Fruit fly (Drosophila melanogaster) whole organism, wandering third instar larva: ENCODE data around the gene CrebA.

Source experiments
- Abd-B ChIP-seq: fragments of >200 bp; optimal IDR thresholded peaks from 2 replicates; lab custom pipeline; 2017; ENCODE audit warnings: missing biosample characterization, missing genetic modification characterization
- CG32264 ChIP-seq: fragments of 200-800 bp; sonication (Bioruptor generic); optimal IDR thresholded peaks from 2 replicates; lab custom pipeline; 2016; ENCODE audit warnings: missing biosample characterization, missing genetic modification characterization
- CrebA ChIP-seq: fragments of 200-800 bp; sonication (Bioruptor generic); optimal IDR thresholded peaks from 2 replicates; lab custom pipeline; 2016; ENCODE audit warnings: missing biosample characterization, mild to moderate bottlenecking, missing genetic modification characterization, borderline replicate concordance
- Dfd ChIP-seq: fragments of >200 bp; optimal IDR thresholded peaks from 2 replicates; lab custom pipeline; 2017; ENCODE audit warnings: missing biosample characterization, missing genetic modification characterization
- Dif ChIP-seq: fragments of 200-275, 200-300 bp; sonication (Bioruptor generic); optimal IDR thresholded peaks from 2 replicates; lab custom pipeline; 2018; ENCODE audit warnings: missing biosample characterization, missing genetic modification characterization; ENCODE audit not compliant: partially characterized antibody
- GATAd ChIP-seq: sonication (Bioruptor generic); optimal IDR thresholded peaks from 2 replicates; lab custom pipeline; 2016; ENCODE audit warnings: missing biosample characterization, missing genetic modification characterization
- HLH106 ChIP-seq: fragments of 200-800 bp; optimal IDR thresholded peaks from 3 replicates; lab custom pipeline; 2019; ENCODE audit warnings: missing biosample characterization, mild to moderate bottlenecking, missing genetic modification characterization, moderate library complexity
- Hnf4 ChIP-seq: fragments of 200-800 bp; sonication (Bioruptor generic); optimal IDR thresholded peaks from 2 replicates; lab custom pipeline; 2016; ENCODE audit warnings: missing biosample characterization, mild to moderate bottlenecking, missing genetic modification characterization
- Hr78 ChIP-seq: fragments of >200 bp; optimal IDR thresholded peaks from 2 replicates; lab custom pipeline; 2017; ENCODE audit warnings: missing biosample characterization, missing genetic modification characterization
- Hr83 ChIP-seq: fragments of 200-300 bp; sonication (Bioruptor generic); optimal IDR thresholded peaks from 2 replicates; lab custom pipeline; 2016; ENCODE audit warnings: missing biosample characterization, mild to moderate bottlenecking, missing genetic modification characterization, moderate library complexity; ENCODE audit not compliant: poor library complexity, severe bottlenecking
- Jra ChIP-seq: sonication (Bioruptor generic); optimal IDR thresholded peaks from 2 replicates; lab custom pipeline; 2016; ENCODE audit warnings: missing biosample characterization, missing genetic modification characterization
- Mio ChIP-seq: sonication (Bioruptor generic); optimal IDR thresholded peaks from 2 replicates; lab custom pipeline; 2016; ENCODE audit warnings: missing biosample characterization, missing genetic modification characterization
- Myc ChIP-seq: fragments of >200 bp; optimal IDR thresholded peaks from 2 replicates; lab custom pipeline; 2017
- N ChIP-seq: fragments of >200 bp; optimal IDR thresholded peaks from 2 replicates; lab custom pipeline; 2018; ENCODE audit warnings: missing biosample characterization, missing external identifiers, missing genetic modification characterization
- OdsH ChIP-seq: fragments of 200-800 bp; sonication (Bioruptor generic); optimal IDR thresholded peaks from 2 replicates; lab custom pipeline; 2016; ENCODE audit warnings: missing biosample characterization, mild to moderate bottlenecking, missing genetic modification characterization
- Rel ChIP-seq, 2 experiments: fragments of 200-800 bp; sonication (Bioruptor generic) in 1 of 2; optimal IDR thresholded peaks; 2 replicates in 1 of 2; 3 replicates in 1 of 2; lab custom pipeline; 2016 to 2019; ENCODE audit warnings: mild to moderate bottlenecking in 2 of 2, missing biosample characterization in 2 of 2, missing genetic modification characterization in 2 of 2, moderate library complexity in 1 of 2
- Sp1 ChIP-seq: fragments of 200-800 bp; sonication (Bioruptor generic); optimal IDR thresholded peaks from 3 replicates; lab custom pipeline; 2019; ENCODE audit warnings: missing biosample characterization, mild to moderate bottlenecking, missing genetic modification characterization, moderate library complexity
- Vsx2 ChIP-seq: fragments of 200-300, 225-300 bp; sonication (Bioruptor generic); optimal IDR thresholded peaks from 2 replicates; lab custom pipeline; 2018; ENCODE audit warnings: missing biosample characterization, missing genetic modification characterization; ENCODE audit not compliant: partially characterized antibody
- br ChIP-seq: fragments of 200-800 bp; sonication (Bioruptor generic); optimal IDR thresholded peaks from 2 replicates; lab custom pipeline; 2016; ENCODE audit warnings: missing biosample characterization, missing genetic modification characterization
- brk ChIP-seq: fragments of 200-800 bp; sonication (Bioruptor generic); optimal IDR thresholded peaks from 2 replicates; lab custom pipeline; 2016; ENCODE audit warnings: missing biosample characterization, mild to moderate bottlenecking, missing genetic modification characterization
- dl ChIP-seq, 2 experiments: fragments of 175-275, 200-275 bp in 1 of 2; fragments of 200-275 bp in 1 of 2; sonication (Bioruptor generic); optimal IDR thresholded peaks; lab custom pipeline; 2018; ENCODE audit warnings: mild to moderate bottlenecking in 2 of 2, missing biosample characterization in 2 of 2, missing genetic modification characterization in 2 of 2, moderate library complexity in 2 of 2; ENCODE audit not compliant: partially characterized antibody in 2 of 2, insufficient read depth in 1 of 2
- ey ChIP-seq: fragments of 200-800 bp; sonication (Bioruptor generic); optimal IDR thresholded peaks from 2 replicates; lab custom pipeline; 2016; ENCODE audit warnings: missing biosample characterization, missing genetic modification characterization
- foxo ChIP-seq, 2 experiments: fragments of 200-800 bp; sonication (Bioruptor generic); optimal IDR thresholded peaks; 2 replicates in 1 of 2; 3 replicates in 1 of 2; lab custom pipeline; 2016 to 2017; ENCODE audit warnings: missing biosample characterization in 2 of 2, missing genetic modification characterization in 2 of 2
- fru ChIP-seq: fragments of 200-800 bp; sonication (Bioruptor generic); optimal IDR thresholded peaks from 3 replicates; lab custom pipeline; 2016; ENCODE audit warnings: missing biosample characterization, mild to moderate bottlenecking, missing genetic modification characterization
- h ChIP-seq: fragments of 200-800 bp; sonication (Bioruptor generic); optimal IDR thresholded peaks from 3 replicates; lab custom pipeline; 2016; ENCODE audit warnings: missing biosample characterization, mild to moderate bottlenecking, missing genetic modification characterization
- lola ChIP-seq: fragments of >200 bp; optimal IDR thresholded peaks from 2 replicates; lab custom pipeline; 2017; ENCODE audit warnings: missing biosample characterization, missing genetic modification characterization
- pan ChIP-seq: fragments of >200 bp; optimal IDR thresholded peaks from 2 replicates; lab custom pipeline; 2017
- psq ChIP-seq: fragments of 200-800 bp; sonication (Bioruptor generic); optimal IDR thresholded peaks from 3 replicates; lab custom pipeline; 2017; ENCODE audit warnings: missing biosample characterization, mild to moderate bottlenecking, missing genetic modification characterization, moderate library complexity
- rgr ChIP-seq: fragments of 200-800 bp; sonication (Bioruptor generic); optimal IDR thresholded peaks from 3 replicates; lab custom pipeline; 2016; ENCODE audit warnings: missing biosample characterization, mild to moderate bottlenecking, missing genetic modification characterization
- sage ChIP-seq: fragments of 200-800 bp; sonication (Bioruptor generic); optimal IDR thresholded peaks from 2 replicates; lab custom pipeline; 2016; ENCODE audit warnings: missing biosample characterization, mild to moderate bottlenecking, missing genetic modification characterization
- sv ChIP-seq: fragments of 200-800 bp; sonication (Bioruptor generic); optimal IDR thresholded peaks from 3 replicates; lab custom pipeline; 2016; ENCODE audit warnings: missing biosample characterization, missing genetic modification characterization
- usp ChIP-seq: fragments of >200 bp; optimal IDR thresholded peaks from 2 replicates; lab custom pipeline; 2017; ENCODE audit warnings: missing biosample characterization, missing genetic modification characterization
- woc ChIP-seq: sonication (Bioruptor generic); optimal IDR thresholded peaks from 2 replicates; lab custom pipeline; 2016; ENCODE audit warnings: missing biosample characterization, mild to moderate bottlenecking, missing genetic modification characterization

The CrebA gene

dm6 chr3L:15547187-15547790 lies 12.1 kb downstream of the CrebA start:
- TF ChIP-seq Hnf4 (GFP tag; lab: Kevin White, UChicago) (no peak), br (GFP tag; lab: Kevin White, UChicago) (peak; percentile 38), N (GFP tag; lab: Kevin White, UChicago) (no peak), CrebA (GFP tag; lab: Kevin White, UChicago) (peak; percentile 85), Vsx2 (GFP tag; lab: Kevin White, UChicago) (no peak), brk (peak; percentile 59), sv (GFP tag; lab: Kevin White, UChicago) (no peak), Rel (GFP tag; optimal IDR thresholded peaks at IDR 0.05; lab: Kevin White, UChicago) (peak; percentile 52), Rel (tag; optimal IDR thresholded peaks at IDR 0.05; lab: Kevin White, UChicago) (peak; percentile 95)
- TF ChIP-seq, all 38 proteins: peak for 4

dm6 chr3L:15548843-15549242 lies 13.6 kb downstream of the CrebA start:
- TF ChIP-seq GATAd (GFP tag; lab: Kevin White, UChicago) = no peak
- peak; percentile 40 for TF ChIP-seq OdsH (GFP tag; lab: Kevin White, UChicago)
- TF ChIP-seq fru (GFP tag; lab: Kevin White, UChicago) = peak; percentile 13
- TF ChIP-seq Myc (lab: Kevin White, UChicago) = no peak
- peak in 1 of 2 experiments; percentile 13 for TF ChIP-seq foxo (GFP tag; optimal IDR thresholded peaks at IDR 0.05; lab: Kevin White, UChicago)
- peak; percentile 42 for TF ChIP-seq Hr83
- TF ChIP-seq br (GFP tag; lab: Kevin White, UChicago) = peak; percentile 17
- TF ChIP-seq Abd-B (GFP tag; lab: Kevin White, UChicago) = no peak
- TF ChIP-seq brk = peak; percentile 13
- no peak for TF ChIP-seq Dif
- peak; percentile 42 for TF ChIP-seq rgr (GFP tag; lab: Kevin White, UChicago)
- peak; percentile 63 for TF ChIP-seq h (GFP tag; lab: Kevin White, UChicago)
- TF ChIP-seq Sp1 (GFP tag; lab: Kevin White, UChicago) = peak; percentile 42
- TF ChIP-seq, all 38 proteins: peak for 9

- TF ChIP-seq GATAd (GFP tag; lab: Kevin White, UChicago) (no peak), rgr (GFP tag; lab: Kevin White, UChicago) (no peak), fru (GFP tag; lab: Kevin White, UChicago) (peak; percentile 27), pan (lab: Kevin White, UChicago) (no peak), Myc (lab: Kevin White, UChicago) (peak; percentile 36), N (GFP tag; lab: Kevin White, UChicago) (no peak), sage (peak; percentile 35), br (GFP tag; lab: Kevin White, UChicago) (peak; percentile 45), Hnf4 (GFP tag; lab: Kevin White, UChicago) (peak; percentile 65), Hr78 (GFP tag; lab: Kevin White, UChicago) (no peak), OdsH (GFP tag; lab: Kevin White, UChicago) (no peak), dl (GFP tag; optimal IDR thresholded peaks at IDR 0.05; lab: Kevin White, UChicago; ENCODE audit: insufficient read depth in 1 of 2, partially characterized antibody in 2 of 2) (peak in 1 of 2 experiments; percentile 7), Mio (no peak), Dfd (GFP tag; lab: Kevin White, UChicago) (peak; percentile 79), psq (GFP tag; lab: Kevin White, UChicago) (no peak), h (GFP tag; lab: Kevin White, UChicago) (peak; percentile 24), Hr83 (peak; percentile 54), ey (GFP tag; lab: Kevin White, UChicago) (no peak), HLH106 (peak; percentile 13), Jra (GFP tag; lab: Kevin White, UChicago) (peak; percentile 76), Rel (GFP tag; optimal IDR thresholded peaks at IDR 0.05; lab: Kevin White, UChicago) (no peak), Rel (tag; optimal IDR thresholded peaks at IDR 0.05; lab: Kevin White, UChicago) (peak; percentile 100), woc (GFP tag; lab: Kevin White, UChicago) (no peak), Sp1 (GFP tag; lab: Kevin White, UChicago) (peak; percentile 56)
These were observed 18.9 kb downstream of the CrebA start, which contains the start of gene AGO2 for dm6 chr3L:15553993-15554644. Gene AGO2 (plus strand): TSS chr3L:15554113.

- no peak for TF ChIP-seq CG32264 (GFP tag; lab: Kevin White, UChicago)
- TF ChIP-seq sv (GFP tag; lab: Kevin White, UChicago) = no peak
- TF ChIP-seq rgr (GFP tag; lab: Kevin White, UChicago) = no peak
- no peak for TF ChIP-seq h (GFP tag; lab: Kevin White, UChicago)
- no peak for TF ChIP-seq lola
- TF ChIP-seq usp (GFP tag; lab: Kevin White, UChicago) = no peak
- TF ChIP-seq Rel (GFP tag; optimal IDR thresholded peaks at IDR 0.05; lab: Kevin White, UChicago) = no peak
- TF ChIP-seq Rel (tag; optimal IDR thresholded peaks at IDR 0.05; lab: Kevin White, UChicago) = peak; percentile 45
These were observed 27.5 kb downstream of the CrebA start for dm6 chr3L:15562727-15563057.
